Fruit fly (Drosophila melanogaster) whole organism, embryonic: ENCODE results near the gene Zdhhc8.

Experiments used
- Bdp1 ChIP-seq: fragments of 200-800 bp; sonication (Bioruptor generic); optimal IDR thresholded peaks from 3 replicates; lab custom pipeline; 2016; ENCODE audit warnings: missing biosample characterization, missing genetic modification characterization
- CG10209 ChIP-seq: fragments of 200-800 bp; sonication (Bioruptor generic); optimal IDR thresholded peaks from 3 replicates; lab custom pipeline; 2017; ENCODE audit warnings: missing biosample characterization, mild to moderate bottlenecking, missing genetic modification characterization, missing genetic modification reagents
- CG10267 ChIP-seq: fragments of 200-800 bp; sonication (Bioruptor generic); optimal IDR thresholded peaks from 2 replicates; lab custom pipeline; 2018; ENCODE audit warnings: missing biosample characterization, mild to moderate bottlenecking, missing genetic modification characterization, moderate library complexity
- CG11560 ChIP-seq: fragments of 200-800 bp; sonication (Bioruptor generic); IDR thresholded peaks from 3 replicates; pipeline ENCODE4 v1.3.6; 2022; ENCODE audit warnings: missing biosample characterization, missing genetic modification characterization
- CG11695 ChIP-seq: fragments of 200-800 bp; sonication (Bioruptor generic); IDR thresholded peaks from 3 replicates; pipeline ENCODE4 v1.3.6; 2022; ENCODE audit warnings: missing biosample characterization, missing genetic modification characterization
- CG11723 ChIP-seq: fragments of 200-800 bp; sonication (Bioruptor generic); optimal IDR thresholded peaks from 2 replicates; lab custom pipeline; 2017; ENCODE audit warnings: missing biosample characterization, mild to moderate bottlenecking, missing genetic modification characterization
- CG12942 ChIP-seq: fragments of 200-800 bp; sonication (Bioruptor generic); optimal IDR thresholded peaks from 3 replicates; lab custom pipeline; 2016; ENCODE audit warnings: missing biosample characterization, missing genetic modification characterization
- CG14667 ChIP-seq: fragments of 200-800 bp; sonication (Bioruptor generic); IDR thresholded peaks from 2 replicates; pipeline ENCODE4 v1.3.6; 2022; ENCODE audit warnings: missing biosample characterization, missing genetic modification characterization
- CG1647 ChIP-seq: fragments of 200-800 bp; sonication (Bioruptor generic); optimal IDR thresholded peaks from 3 replicates; lab custom pipeline; 2016; ENCODE audit warnings: missing biosample characterization, missing genetic modification characterization
- CG17912 ChIP-seq: fragments of 200-800 bp; sonication (Bioruptor generic); optimal IDR thresholded peaks from 2 replicates; lab custom pipeline; 2018; ENCODE audit warnings: missing biosample characterization, mild to moderate bottlenecking, missing genetic modification characterization
- CG18476 ChIP-seq: fragments of 200-800 bp; sonication (Bioruptor generic); optimal IDR thresholded peaks from 2 replicates; lab custom pipeline; 2016; ENCODE audit warnings: missing biosample characterization, mild to moderate bottlenecking, missing genetic modification characterization
- CG18599 ChIP-seq: fragments of 200-800 bp; sonication (Bioruptor generic); optimal IDR thresholded peaks from 3 replicates; lab custom pipeline; 2017; ENCODE audit warnings: missing biosample characterization, missing genetic modification characterization, mild to moderate bottlenecking, moderate library complexity, missing genetic modification reagents
- CG2678 ChIP-seq: fragments of 200-800 bp; sonication (Bioruptor generic); optimal IDR thresholded peaks from 3 replicates; lab custom pipeline; 2019; ENCODE audit warnings: missing biosample characterization, mild to moderate bottlenecking, missing genetic modification characterization, moderate library complexity
- CG42726 ChIP-seq: fragments of 200-800 bp; sonication (Bioruptor generic); IDR thresholded peaks from 2 replicates; pipeline ENCODE4 v1.3.6; 2022; ENCODE audit warnings: missing biosample characterization, missing genetic modification characterization; ENCODE audit not compliant: partially characterized antibody
- CG8281 ChIP-seq: fragments of 200-800 bp; sonication (Bioruptor generic); optimal IDR thresholded peaks from 2 replicates; lab custom pipeline; 2018; ENCODE audit warnings: missing biosample characterization, mild to moderate bottlenecking, missing genetic modification characterization, moderate library complexity
- CG8359 ChIP-seq: fragments of 200-800 bp; sonication (Bioruptor generic); optimal IDR thresholded peaks from 2 replicates; lab custom pipeline; 2017; ENCODE audit warnings: missing biosample characterization, mild to moderate bottlenecking, missing genetic modification characterization, borderline replicate concordance
- CG9817 ChIP-seq: fragments of 200-800 bp; sonication (Bioruptor generic); optimal IDR thresholded peaks from 2 replicates; lab custom pipeline; 2018; ENCODE audit warnings: missing biosample characterization, mild to moderate bottlenecking, missing genetic modification characterization, moderate library complexity
- CG9876 ChIP-seq: fragments of 200-800 bp; sonication (Bioruptor generic); optimal IDR thresholded peaks from 2 replicates; lab custom pipeline; 2016; ENCODE audit warnings: missing biosample characterization, missing genetic modification characterization
- CG9932 ChIP-seq: fragments of 200-800 bp; sonication (Bioruptor generic); IDR thresholded peaks from 2 replicates; pipeline ENCODE4 v1.3.6; 2022; ENCODE audit warnings: missing biosample characterization, missing genetic modification characterization
- CHES-1-like ChIP-seq: fragments of 200-800 bp; sonication (Bioruptor generic); optimal IDR thresholded peaks from 2 replicates; lab custom pipeline; 2016; ENCODE audit warnings: missing biosample characterization, missing genetic modification characterization
- CTCF ChIP-seq: fragments of 200-800 bp; sonication (Bioruptor generic); optimal IDR thresholded peaks from 2 replicates; lab custom pipeline; 2017; ENCODE audit warnings: missing biosample characterization, mild to moderate bottlenecking, missing genetic modification characterization, moderate library complexity
- CkIIα-i1 ChIP-seq: fragments of 200-800 bp; sonication (Bioruptor generic); IDR thresholded peaks from 2 replicates; pipeline ENCODE4 v1.3.6; 2022; ENCODE audit warnings: missing biosample characterization, missing genetic modification characterization
- Dbx ChIP-seq: fragments of 200-800 bp; sonication (Bioruptor generic); IDR thresholded peaks from 3 replicates; pipeline ENCODE4 v1.3.6; 2022; ENCODE audit warnings: missing biosample characterization, missing genetic modification characterization
- Deaf1 ChIP-seq: fragments of 200-800 bp; optimal IDR thresholded peaks from 3 replicates; lab custom pipeline; 2019; ENCODE audit warnings: missing biosample characterization, mild to moderate bottlenecking, missing genetic modification characterization, moderate library complexity
- Dll ChIP-seq: fragments of 200-800 bp; sonication (Bioruptor generic); IDR thresholded peaks from 4 replicates; pipeline ENCODE4 v1.3.6; 2022; ENCODE audit warnings: missing biosample characterization, missing genetic modification characterization; ENCODE audit not compliant: partially characterized antibody
- Gug ChIP-seq: fragments of 200-800 bp; sonication (Bioruptor generic); IDR thresholded peaks from 4 replicates; pipeline ENCODE4 v1.3.6; 2022; ENCODE audit warnings: missing biosample characterization, missing genetic modification characterization
- Med ChIP-seq: fragments of 200-800 bp; sonication (Bioruptor generic); peaks from one replicate; lab custom pipeline; 2016; ENCODE audit warnings: missing biosample characterization, missing genetic modification characterization, mild to moderate bottlenecking, inconsistent platforms, moderate library complexity
- NK7.1 ChIP-seq: fragments of 200-800 bp; sonication (Bioruptor generic); optimal IDR thresholded peaks from 3 replicates; lab custom pipeline; 2016; ENCODE audit warnings: missing biosample characterization, missing genetic modification characterization
- Neu2 ChIP-seq: fragments of 200-800 bp; sonication (Bioruptor generic); optimal IDR thresholded peaks from 3 replicates; lab custom pipeline; 2016; ENCODE audit warnings: missing biosample characterization, missing genetic modification characterization, borderline replicate concordance
- PHDP ChIP-seq: fragments of 200-800 bp; sonication (Bioruptor generic); optimal IDR thresholded peaks from 3 replicates; lab custom pipeline; 2018; ENCODE audit warnings: missing biosample characterization, mild to moderate bottlenecking, missing genetic modification characterization, moderate library complexity
- Six4 ChIP-seq: fragments of 200-800 bp; sonication (Bioruptor generic); optimal IDR thresholded peaks from 2 replicates; lab custom pipeline; 2016; ENCODE audit warnings: missing biosample characterization, missing genetic modification characterization
- br ChIP-seq: fragments of >200 bp; optimal IDR thresholded peaks from 2 replicates; lab custom pipeline; 2017
- cas ChIP-seq: fragments of 200-800 bp; sonication (Bioruptor generic); IDR thresholded peaks from 2 replicates; pipeline ENCODE4 v1.3.6; 2022; ENCODE audit warnings: missing biosample characterization, missing genetic modification characterization
- chif ChIP-seq, 2 experiments: fragments of 200-800 bp; sonication (Bioruptor generic); optimal IDR thresholded peaks; 3 replicates each; lab custom pipeline; 2016; ENCODE audit warnings: missing biosample characterization in 2 of 2, missing genetic modification characterization in 2 of 2
- corto ChIP-seq: fragments of 200-800 bp; sonication (Bioruptor generic); optimal IDR thresholded peaks from 2 replicates; lab custom pipeline; 2016; ENCODE audit warnings: missing biosample characterization, mild to moderate bottlenecking, missing genetic modification characterization, moderate library complexity
- fru ChIP-seq: fragments of >200 bp; optimal IDR thresholded peaks from 2 replicates; lab custom pipeline; 2017
- hbn ChIP-seq: fragments of 200-800 bp; sonication (Bioruptor generic); IDR thresholded peaks from 2 replicates; pipeline ENCODE4 v1.3.6; 2022; ENCODE audit warnings: missing biosample characterization, missing genetic modification characterization; ENCODE audit not compliant: partially characterized antibody
- onecut ChIP-seq: fragments of 200-800 bp; sonication (Bioruptor generic); IDR thresholded peaks from 2 replicates; pipeline ENCODE4 v1.3.6; 2022; ENCODE audit warnings: missing biosample characterization, missing genetic modification characterization
- peb ChIP-seq: fragments of 200-800 bp; sonication (Bioruptor generic); IDR thresholded peaks from 2 replicates; pipeline ENCODE4 v1.3.6; 2022; ENCODE audit warnings: missing biosample characterization, missing genetic modification characterization
- psq ChIP-seq: fragments of 200-800 bp; sonication (Bioruptor generic); optimal IDR thresholded peaks from 2 replicates; lab custom pipeline; 2017; ENCODE audit warnings: missing biosample characterization, missing genetic modification characterization
- sima ChIP-seq: fragments of 200-800 bp; sonication (Bioruptor generic); optimal IDR thresholded peaks from 2 replicates; lab custom pipeline; 2016; ENCODE audit warnings: missing biosample characterization, missing genetic modification characterization
- sna ChIP-seq: fragments of 200-800 bp; sonication (Bioruptor generic); IDR thresholded peaks from 2 replicates; pipeline ENCODE4 v1.3.6; 2022; ENCODE audit warnings: missing biosample characterization, missing genetic modification characterization; ENCODE audit not compliant: partially characterized antibody
- so ChIP-seq: fragments of 200-800 bp; sonication (Bioruptor generic); IDR thresholded peaks from 3 replicates; pipeline ENCODE4 v1.3.6; 2022; ENCODE audit warnings: missing biosample characterization, missing genetic modification characterization
- tin ChIP-seq: fragments of 200-800 bp; sonication (Bioruptor generic); optimal IDR thresholded peaks from 3 replicates; lab custom pipeline; 2016; ENCODE audit warnings: missing biosample characterization, missing genetic modification characterization
- tll ChIP-seq, 2 experiments: fragments of 200-800 bp in 1 of 2; fragments of >200 bp in 1 of 2; sonication (Bioruptor generic) in 1 of 2; optimal IDR thresholded peaks; 2 replicates each; lab custom pipeline; 2017 to 2019; ENCODE audit warnings: missing biosample characterization in 2 of 2, missing genetic modification characterization in 2 of 2, mild to moderate bottlenecking in 1 of 2, moderate library complexity in 1 of 2
- toy ChIP-seq: fragments of 200-800 bp; sonication (Bioruptor generic); IDR thresholded peaks from 2 replicates; pipeline ENCODE4 v1.3.6; 2022; ENCODE audit warnings: missing biosample characterization, missing genetic modification characterization
- ttk ChIP-seq: fragments of 200-800 bp; sonication (Bioruptor generic); IDR thresholded peaks from 2 replicates; pipeline ENCODE4 v2.1.2; 2022; ENCODE audit warnings: missing biosample characterization, missing genetic modification characterization
- usp ChIP-seq: fragments of >200 bp; optimal IDR thresholded peaks from 2 replicates; lab custom pipeline; 2017; ENCODE audit warnings: missing biosample characterization, missing genetic modification characterization
- vfl ChIP-seq: fragments of 200-800 bp; sonication (Bioruptor generic); optimal IDR thresholded peaks from 2 replicates; lab custom pipeline; 2016; ENCODE audit warnings: missing biosample characterization, missing genetic modification characterization
- wek ChIP-seq: fragments of 200-800 bp; sonication (Bioruptor generic); optimal IDR thresholded peaks from 3 replicates; lab custom pipeline; 2018; ENCODE audit warnings: missing biosample characterization, mild to moderate bottlenecking, missing genetic modification characterization, moderate library complexity
- zfh1 ChIP-seq: fragments of 200-800 bp; sonication (Bioruptor generic); IDR thresholded peaks from 3 replicates; pipeline ENCODE4 v1.3.6; 2022; ENCODE audit warnings: missing biosample characterization, missing genetic modification characterization

Gene Zdhhc8

dm6 chrX:9344482-9345106, 11.4 kb downstream of the Zdhhc8 start:
- TF ChIP-seq sna (GFP tag; lab: Robert Waterston, UW) (no peak), CHES-1-like (GFP tag; lab: Kevin White, UChicago) (no peak), peb (GFP tag; lab: Robert Waterston, UW) (no peak), CG11723 (GFP tag; lab: Kevin White, UChicago) (no peak), wek (no peak), chif (GFP tag; optimal IDR thresholded peaks at IDR 0.05; lab: Kevin White, UChicago) (peak in 1 of 2 experiments; percentile 18), usp (GFP tag; lab: Kevin White, UChicago) (no peak), tll (GFP tag; optimal IDR thresholded peaks at IDR 0.05; lab: Kevin White, UChicago) (no peak), CG12942 (GFP tag; lab: Kevin White, UChicago) (peak; percentile 15), Dll (no peak), corto (peak; percentile 29), PHDP (tag; lab: Kevin White, UChicago) (peak; percentile 57), hbn (GFP tag; lab: Robert Waterston, UW) (no peak), sima (GFP tag; lab: Kevin White, UChicago) (no peak), Med (peak; percentile 93), CG14667 (GFP tag; lab: Robert Waterston, UW) (peak; percentile 25; the same call in 1 of the 2 replicates), ttk (GFP tag; lab: Robert Waterston, UW) (no peak), br (lab: Kevin White, UChicago) (no peak), zfh1 (GFP tag; lab: Robert Waterston, UW) (no peak), Neu2 (GFP tag; lab: Kevin White, UChicago) (no peak), CG8281 (tag; lab: Kevin White, UChicago) (no peak), CG1647 (GFP tag; lab: Kevin White, UChicago) (peak; percentile 3), onecut (0 out of 2 replicates have a peak, but pooled peaks have one; percentile 21), CG10267 (peak; percentile 6), cas (GFP tag; lab: Robert Waterston, UW) (no peak), psq (GFP tag; lab: Kevin White, UChicago) (no peak), tin (peak; percentile 20), CG8359 (GFP tag; lab: Kevin White, UChicago) (peak; percentile 0), CG9932 (peak; percentile 53; the same call in 1 of the 2 replicates), CG2678 (tag; lab: Kevin White, UChicago) (peak; percentile 83), CkIIα-i1 (GFP tag; lab: Robert Waterston, UW) (no peak), CG10209 (GFP tag; lab: Kevin White, UChicago) (peak; percentile 58), CG11560 (peak; percentile 25; the same call in 1 of the 3 replicates), CG9876 (GFP tag; lab: Kevin White, UChicago) (no peak), CG18476 (peak; percentile 18), fru (lab: Kevin White, UChicago) (no peak), Deaf1 (peak; percentile 29), CG17912 (GFP tag; lab: Kevin White, UChicago) (no peak), CTCF (GFP tag; lab: Kevin White, UChicago) (no peak), CG9817 (tag; lab: Kevin White, UChicago) (peak; percentile 60), Dbx (0 out of 3 replicates have a peak, but pooled peaks have one; percentile 46), Bdp1 (no peak), CG18599 (GFP tag; lab: Kevin White, UChicago) (peak; percentile 78), vfl (GFP tag; lab: Kevin White, UChicago) (no peak), NK7.1 (GFP tag; lab: Kevin White, UChicago) (peak; percentile 2), Six4 (GFP tag; lab: Kevin White, UChicago) (peak; percentile 16), so (GFP tag; lab: Robert Waterston, UW) (no peak), toy (GFP tag; lab: Robert Waterston, UW) (0 out of 2 replicates have a peak, but pooled peaks have one; percentile 22), Gug (GFP tag; lab: Robert Waterston, UW) (peak; percentile 20; the same call in 1 of the 4 replicates), CG42726 (GFP tag; lab: Robert Waterston, UW) (no peak), CG11695 (GFP tag; lab: Robert Waterston, UW) (peak; percentile 28; the same call in 1 of the 3 replicates)
